Fruit fly (Drosophila melanogaster): ENCODE data around the gene hng3.

Gene hng3

DNA sequence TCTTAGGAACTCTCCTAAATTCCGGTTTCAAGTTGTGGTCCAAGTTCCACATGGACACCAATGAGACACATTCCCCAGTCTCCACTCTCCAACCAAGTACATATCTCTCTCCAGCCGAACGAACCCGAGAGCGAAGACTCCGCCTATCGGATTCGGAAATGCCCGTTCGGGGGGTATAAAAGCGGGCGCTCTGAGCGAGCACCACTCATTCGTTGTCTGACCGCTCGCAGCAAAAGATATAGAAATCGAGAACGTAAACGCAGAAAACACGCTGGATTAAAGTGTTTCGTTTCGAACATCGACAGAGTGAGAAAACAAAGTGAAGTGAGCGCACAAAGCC, 6.1 kb downstream of the hng3 start, which contains the start of gene emc:
emc (plus strand) TSS at position 202 of the 340 bp plus-strand sequence.
- no peak for TF ChIP-seq CG8359 (GFP tag; optimal IDR thresholded peaks at IDR 0.05; ENCODE audit: borderline replicate concordance)
- peak; percentile 38 for TF ChIP-seq tin (GFP tag; optimal IDR thresholded peaks at IDR 0.05)
- peak; percentile 38 to 55 for TF ChIP-seq dpn (GFP tag; optimal IDR thresholded peaks at IDR 0.05)
- TF ChIP-seq CG5245 (GFP tag; optimal IDR thresholded peaks at IDR 0.05): no peak
- TF ChIP-seq Eip74EF (GFP tag; optimal IDR thresholded peaks at IDR 0.05): peak in 1 of 2 experiments; percentile 6
- 0 out of 2 replicates have a peak, but pooled peaks have one; percentile 11 for TF ChIP-seq MBD-R2 (GFP tag; IDR thresholded peaks at IDR 0.05)
- no peak for TF ChIP-seq tup (GFP tag; optimal IDR thresholded peaks at IDR 0.05)
- no peak for TF ChIP-seq vnd (GFP tag; IDR thresholded peaks at IDR 0.05; ENCODE audit: partially characterized antibody)
- TF ChIP-seq cg (GFP tag; optimal IDR thresholded peaks at IDR 0.05): no peak
- no peak for TF ChIP-seq trem (tag; optimal IDR thresholded peaks at IDR 0.05)
- TF ChIP-seq Oli (tag; optimal IDR thresholded peaks at IDR 0.05): no peak
- peak; percentile 34 for TF ChIP-seq CG7839 (tag; optimal IDR thresholded peaks at IDR 0.05)
- TF ChIP-seq CG11247 (GFP tag; IDR thresholded peaks at IDR 0.05): no peak
- TF ChIP-seq NC2β (GFP tag; optimal IDR thresholded peaks at IDR 0.05): peak; percentile 53
- peak; percentile 50 for TF ChIP-seq CG4282 (GFP tag; optimal IDR thresholded peaks at IDR 0.05)
- TF ChIP-seq Max (GFP tag; optimal IDR thresholded peaks at IDR 0.05): peak; percentile 32
- TF ChIP-seq Fer2 (tag; optimal IDR thresholded peaks at IDR 0.05): no peak
- TF ChIP-seq grn (GFP tag; optimal IDR thresholded peaks at IDR 0.05): peak; percentile 22
- TF ChIP-seq sr (GFP tag; IDR thresholded peaks at IDR 0.05): peak; percentile 61; the same call in 2 of the 3 replicates
- TF ChIP-seq so (GFP tag; IDR thresholded peaks at IDR 0.05): peak; percentile 84; the same call in 2 of the 3 replicates
- TF ChIP-seq Ets97D (GFP tag; optimal IDR thresholded peaks at IDR 0.05): no peak
- no peak for TF ChIP-seq lola (GFP tag; optimal IDR thresholded peaks at IDR 0.05)
- TF ChIP-seq gsb (GFP tag; IDR thresholded peaks at IDR 0.05): no peak
- TF ChIP-seq CG17568 (GFP tag; optimal IDR thresholded peaks at IDR 0.05): peak; percentile 46
- TF ChIP-seq Atf-2 (GFP tag; optimal IDR thresholded peaks at IDR 0.05): no peak
- TF ChIP-seq CG7357 (GFP tag; IDR thresholded peaks at IDR 0.05): no peak
- TF ChIP-seq gro (GFP tag; optimal IDR thresholded peaks at IDR 0.05): peak; percentile 84
- TF ChIP-seq insv (GFP tag; optimal IDR thresholded peaks at IDR 0.05): peak in 1 of 2 experiments; percentile 26
- TF ChIP-seq seq (GFP tag; IDR thresholded peaks at IDR 0.05): peak; percentile 51; the same call in 1 of the 2 replicates
- TF ChIP-seq Hand (GFP tag; optimal IDR thresholded peaks at IDR 0.05): peak; percentile 61
- TF ChIP-seq Lim3 (GFP tag; IDR thresholded peaks at IDR 0.05): no peak
- TF ChIP-seq Six4 (GFP tag; optimal IDR thresholded peaks at IDR 0.05): no peak
- peak; percentile 45; the same call in 1 of the 2 replicates for TF ChIP-seq CG9932 (GFP tag; IDR thresholded peaks at IDR 0.05)
- peak; percentile 35 for TF ChIP-seq CG9876 (GFP tag; optimal IDR thresholded peaks at IDR 0.05)
- no peak for TF ChIP-seq pzg (GFP tag; optimal IDR thresholded peaks at IDR 0.05)
- TF ChIP-seq Gsc (GFP tag; IDR thresholded peaks at IDR 0.05): no peak
- no peak for TF ChIP-seq cato (GFP tag; optimal IDR thresholded peaks at IDR 0.05; ENCODE audit: borderline replicate concordance)
- no peak for TF ChIP-seq CG9797 (GFP tag; optimal IDR thresholded peaks at IDR 0.05)
- peak; percentile 86 for TF ChIP-seq CG42726 (GFP tag; IDR thresholded peaks at IDR 0.05; ENCODE audit: partially characterized antibody)
- peak; percentile 68 for TF ChIP-seq sd (tag; optimal IDR thresholded peaks at IDR 0.05)
- TF ChIP-seq CG3838 (GFP tag; optimal IDR thresholded peaks at IDR 0.05): no peak
- TF ChIP-seq CG8290 (GFP tag; optimal IDR thresholded peaks at IDR 0.05): peak; percentile 23
- TF ChIP-seq CG8290 (tag; optimal IDR thresholded peaks at IDR 0.05): peak in 1 of 2 experiments; percentile 85
- TF ChIP-seq Drgx (GFP tag; IDR thresholded peaks at IDR 0.05): peak; percentile 52; the same call in 1 of the 2 replicates
- TF ChIP-seq CG1602 (GFP tag; optimal IDR thresholded peaks at IDR 0.05): no peak
- no peak for TF ChIP-seq YL-1 (GFP tag; optimal IDR thresholded peaks at IDR 0.05)
- peak; percentile 60; the same call in 1 of the 2 replicates for TF ChIP-seq sob (GFP tag; IDR thresholded peaks at IDR 0.05)
- peak; percentile 37; the same call in 1 of the 2 replicates for TF ChIP-seq CG32767 (GFP tag; IDR thresholded peaks at IDR 0.05)
- TF ChIP-seq ac (GFP tag; optimal IDR thresholded peaks at IDR 0.05): peak; percentile 66
- TF ChIP-seq CG6854 (GFP tag; optimal IDR thresholded peaks at IDR 0.05): peak; percentile 49
- peak; percentile 27 for TF ChIP-seq btn (GFP tag; optimal IDR thresholded peaks at IDR 0.05)

Measured in whole organism, embryonic.